Fruit fly (Drosophila melanogaster): ENCODE measurements around the gene CG10195.
A peak's percentile ranks its signal among the peaks of the same experiment; 100 is the strongest.

The CG10195 gene

dm6 chr2L:19438685-19439597 is 45.6 kb downstream of the CG10195 start:
- TF ChIP-seq Myc (optimal IDR thresholded peaks at IDR 0.05) (peak; percentile 86), Vsx2 (GFP tag; optimal IDR thresholded peaks at IDR 0.05; ENCODE audit: partially characterized antibody) (peak; percentile 5), foxo (GFP tag; optimal IDR thresholded peaks at IDR 0.05) (peak in 1 of 2 experiments; percentile 32), Sp1 (GFP tag; optimal IDR thresholded peaks at IDR 0.05) (peak; percentile 37), br (GFP tag; optimal IDR thresholded peaks at IDR 0.05) (peak; percentile 37), Jra (GFP tag; optimal IDR thresholded peaks at IDR 0.05) (no peak), h (GFP tag; optimal IDR thresholded peaks at IDR 0.05) (peak; percentile 21), pan (optimal IDR thresholded peaks at IDR 0.05) (no peak), woc (GFP tag; optimal IDR thresholded peaks at IDR 0.05) (peak; percentile 80), CG9705 (GFP tag; optimal IDR thresholded peaks at IDR 0.05) (no peak), Dif (GFP tag; optimal IDR thresholded peaks at IDR 0.05; ENCODE audit: partially characterized antibody) (peak; percentile 40), sv (GFP tag; optimal IDR thresholded peaks at IDR 0.05) (no peak), rgr (GFP tag; optimal IDR thresholded peaks at IDR 0.05) (peak; percentile 2), dl (GFP tag; optimal IDR thresholded peaks at IDR 0.05; ENCODE audit: insufficient read depth in 1 of 2, partially characterized antibody in 2 of 2) (peak in 1 of 2 experiments; percentile 30), fru (GFP tag; optimal IDR thresholded peaks at IDR 0.05) (peak; percentile 43), HLH106 (tag; optimal IDR thresholded peaks at IDR 0.05) (peak; percentile 44), tai (GFP tag; optimal IDR thresholded peaks at IDR 0.05) (no peak)

dm6 chr2L:19434260-19434659 is 50.2 kb downstream of the CG10195 start:
- TF ChIP-seq HLH106 (tag; optimal IDR thresholded peaks at IDR 0.05) = no peak
- TF ChIP-seq fru (GFP tag; optimal IDR thresholded peaks at IDR 0.05) = no peak
- peak; percentile 18 for TF ChIP-seq OdsH (GFP tag; optimal IDR thresholded peaks at IDR 0.05)
- no peak for TF ChIP-seq woc (GFP tag; optimal IDR thresholded peaks at IDR 0.05)
- no peak for TF ChIP-seq Abd-B (GFP tag; optimal IDR thresholded peaks at IDR 0.05)
- no peak for TF ChIP-seq br (GFP tag; optimal IDR thresholded peaks at IDR 0.05)
- TF ChIP-seq Hr83 (GFP tag; optimal IDR thresholded peaks at IDR 0.05; ENCODE audit: poor library complexity, severe bottlenecking) = peak; percentile 23
- TF ChIP-seq Hr78 (GFP tag; optimal IDR thresholded peaks at IDR 0.05) = no peak
- no peak for TF ChIP-seq Rel (GFP tag; optimal IDR thresholded peaks at IDR 0.05)
- no peak for TF ChIP-seq Rel (tag; optimal IDR thresholded peaks at IDR 0.05)
- no peak for TF ChIP-seq CG32264 (GFP tag; optimal IDR thresholded peaks at IDR 0.05)
- TF ChIP-seq Vsx2 (GFP tag; optimal IDR thresholded peaks at IDR 0.05; ENCODE audit: partially characterized antibody) = no peak
- TF ChIP-seq dmrt93B (GFP tag; optimal IDR thresholded peaks at IDR 0.05) = no peak
- no peak for TF ChIP-seq Dfd (GFP tag; optimal IDR thresholded peaks at IDR 0.05)
- no peak for TF ChIP-seq sage (GFP tag; optimal IDR thresholded peaks at IDR 0.05)
- no peak for TF ChIP-seq Myc (optimal IDR thresholded peaks at IDR 0.05)
- no peak for TF ChIP-seq sv (GFP tag; optimal IDR thresholded peaks at IDR 0.05)
- TF ChIP-seq CG9705 (GFP tag; optimal IDR thresholded peaks at IDR 0.05) = no peak
- no peak for TF ChIP-seq Hnf4 (GFP tag; optimal IDR thresholded peaks at IDR 0.05)
- TF ChIP-seq brk (GFP tag; optimal IDR thresholded peaks at IDR 0.05) = no peak
- no peak for TF ChIP-seq psq (GFP tag; optimal IDR thresholded peaks at IDR 0.05)
- no peak for TF ChIP-seq rgr (GFP tag; optimal IDR thresholded peaks at IDR 0.05)
- no peak for TF ChIP-seq Mio (GFP tag; optimal IDR thresholded peaks at IDR 0.05)
- peak; percentile 14 for TF ChIP-seq h (GFP tag; optimal IDR thresholded peaks at IDR 0.05)
- no peak for TF ChIP-seq Dif (GFP tag; optimal IDR thresholded peaks at IDR 0.05; ENCODE audit: partially characterized antibody)
- TF ChIP-seq dsf (GFP tag; optimal IDR thresholded peaks at IDR 0.05; ENCODE audit: borderline replicate concordance) = no peak
- no peak for TF ChIP-seq dl (GFP tag; optimal IDR thresholded peaks at IDR 0.05; ENCODE audit: insufficient read depth in 1 of 2, partially characterized antibody in 2 of 2)
- TF ChIP-seq CrebA (GFP tag; optimal IDR thresholded peaks at IDR 0.05; ENCODE audit: borderline replicate concordance) = no peak

dm6 chr2L:19433292-19433691 is 51.2 kb downstream of the CG10195 start:
- no peak for TF ChIP-seq dmrt93B (GFP tag; optimal IDR thresholded peaks at IDR 0.05)
- no peak for TF ChIP-seq psq (GFP tag; optimal IDR thresholded peaks at IDR 0.05)
- TF ChIP-seq br (GFP tag; optimal IDR thresholded peaks at IDR 0.05) = no peak
- TF ChIP-seq Abd-B (GFP tag; optimal IDR thresholded peaks at IDR 0.05) = no peak
- TF ChIP-seq lola (GFP tag; optimal IDR thresholded peaks at IDR 0.05) = no peak
- peak; percentile 17 for TF ChIP-seq woc (GFP tag; optimal IDR thresholded peaks at IDR 0.05)
- TF ChIP-seq brk (GFP tag; optimal IDR thresholded peaks at IDR 0.05) = no peak
- no peak for TF ChIP-seq CG32264 (GFP tag; optimal IDR thresholded peaks at IDR 0.05)
- no peak for TF ChIP-seq jim (GFP tag; optimal IDR thresholded peaks at IDR 0.05)
- TF ChIP-seq HLH106 (tag; optimal IDR thresholded peaks at IDR 0.05) = no peak
- no peak for TF ChIP-seq sage (GFP tag; optimal IDR thresholded peaks at IDR 0.05)
- TF ChIP-seq h (GFP tag; optimal IDR thresholded peaks at IDR 0.05) = peak; percentile 18
- no peak for TF ChIP-seq N (GFP tag; optimal IDR thresholded peaks at IDR 0.05)
- no peak for TF ChIP-seq CrebA (GFP tag; optimal IDR thresholded peaks at IDR 0.05; ENCODE audit: borderline replicate concordance)
- no peak for TF ChIP-seq Myc (optimal IDR thresholded peaks at IDR 0.05)

Data from whole organism, wandering third instar larva.